Fruit fly (Drosophila melanogaster) whole organism, embryonic: Measurements from ENCODE around the gene Crg-1.

Source experiments
- Adf1 ChIP-seq: fragments of 200-800 bp; sonication (Bioruptor generic); IDR thresholded peaks from 2 replicates; pipeline ENCODE4 v1.3.6; 2022; ENCODE audit warnings: missing biosample characterization, missing genetic modification characterization
- Atf6 ChIP-seq: fragments of 200-800 bp; sonication (Bioruptor generic); IDR thresholded peaks from 2 replicates; pipeline ENCODE4 v1.3.6; 2022; ENCODE audit warnings: missing biosample characterization, missing genetic modification characterization
- Awh ChIP-seq: fragments of 200-800 bp; sonication (Bioruptor generic); IDR thresholded peaks from 2 replicates; pipeline ENCODE4, ENCODE4 v1.3.6; 2022; ENCODE audit warnings: missing biosample characterization, missing genetic modification characterization
- BEAF-32 ChIP-seq: fragments of 200-800 bp; sonication (Bioruptor generic); optimal IDR thresholded peaks from 3 replicates; lab custom pipeline; 2017; ENCODE audit warnings: missing biosample characterization, missing genetic modification characterization, mild to moderate bottlenecking, moderate library complexity, missing genetic modification reagents
- Blimp-1 ChIP-seq: fragments of 200-800 bp; sonication (Bioruptor generic); optimal IDR thresholded peaks from 3 replicates; lab custom pipeline; 2018; ENCODE audit warnings: missing biosample characterization, missing genetic modification characterization, mild to moderate bottlenecking, moderate library complexity, missing genetic modification reagents
- CG11093 ChIP-seq: fragments of 200-800 bp; sonication (Bioruptor generic); IDR thresholded peaks from 3 replicates; pipeline ENCODE4 v1.3.6; 2022; ENCODE audit warnings: missing biosample characterization, missing genetic modification characterization
- CG11456 ChIP-seq: fragments of 200-800 bp; sonication (Bioruptor generic); IDR thresholded peaks from 3 replicates; pipeline ENCODE4 v1.3.6; 2022; ENCODE audit warnings: missing biosample characterization, missing genetic modification characterization
- CG13624 ChIP-seq: fragments of 200-800 bp; sonication (Bioruptor generic); optimal IDR thresholded peaks from 2 replicates; lab custom pipeline; 2016; ENCODE audit warnings: missing biosample characterization, missing genetic modification characterization
- CG2116 ChIP-seq: fragments of 200-800 bp; sonication (Bioruptor generic); optimal IDR thresholded peaks from 3 replicates; lab custom pipeline; 2018; ENCODE audit warnings: missing biosample characterization, mild to moderate bottlenecking, missing genetic modification characterization
- CG31224 ChIP-seq: fragments of 200-800 bp; sonication (Bioruptor generic); IDR thresholded peaks from 2 replicates; pipeline ENCODE4 v1.3.6; 2022; ENCODE audit warnings: missing biosample characterization, missing genetic modification characterization
- CG31365 ChIP-seq: fragments of 200-800 bp; sonication (Bioruptor generic); optimal IDR thresholded peaks from 2 replicates; lab custom pipeline; 2018; ENCODE audit warnings: missing biosample characterization, mild to moderate bottlenecking, missing genetic modification characterization
- CG34224 ChIP-seq: fragments of 200-800 bp; sonication (Bioruptor generic); IDR thresholded peaks from 3 replicates; pipeline ENCODE4 v1.3.6; 2022; ENCODE audit warnings: missing biosample characterization, missing genetic modification characterization; ENCODE audit not compliant: partially characterized antibody
- CG34376 ChIP-seq: fragments of 200-800 bp; sonication (Bioruptor generic); optimal IDR thresholded peaks from 2 replicates; lab custom pipeline; 2018; ENCODE audit warnings: missing biosample characterization, mild to moderate bottlenecking, missing genetic modification characterization
- CG4328 ChIP-seq: fragments of 200-800 bp; sonication (Bioruptor generic); optimal IDR thresholded peaks from 3 replicates; lab custom pipeline; 2017; ENCODE audit warnings: missing biosample characterization, missing genetic modification reagents, missing genetic modification characterization
- CG5180 ChIP-seq: fragments of 200-800 bp; sonication (Bioruptor generic); optimal IDR thresholded peaks from 3 replicates; lab custom pipeline; 2017; ENCODE audit warnings: missing biosample characterization, missing genetic modification characterization, mild to moderate bottlenecking, moderate library complexity, missing genetic modification reagents
- CG6175 ChIP-seq: fragments of 200-800 bp; sonication (Bioruptor generic); IDR thresholded peaks from 3 replicates; pipeline ENCODE4 v1.3.6; 2022; ENCODE audit warnings: missing biosample characterization, missing genetic modification characterization
- CG7745 ChIP-seq: fragments of 200-800 bp; sonication (Bioruptor generic); optimal IDR thresholded peaks from 2 replicates; lab custom pipeline; 2018; ENCODE audit warnings: missing biosample characterization, mild to moderate bottlenecking, missing genetic modification characterization, moderate library complexity
- CG8478 ChIP-seq: fragments of >200 bp; optimal IDR thresholded peaks from 2 replicates; lab custom pipeline; 2018
- CG8765 ChIP-seq: fragments of 200-800 bp; sonication (Bioruptor generic); IDR thresholded peaks from 2 replicates; pipeline ENCODE4 v1.3.6; 2022; ENCODE audit warnings: missing biosample characterization, missing genetic modification characterization
- CG8924 ChIP-seq: fragments of 200-800 bp; optimal IDR thresholded peaks from 3 replicates; lab custom pipeline; 2019; ENCODE audit warnings: missing biosample characterization, mild to moderate bottlenecking, missing genetic modification characterization, moderate library complexity
- CG8944 ChIP-seq: fragments of 200-800 bp; sonication (Bioruptor generic); optimal IDR thresholded peaks from 3 replicates; lab custom pipeline; 2016; ENCODE audit warnings: missing biosample characterization, missing genetic modification characterization
- CkIIα-i1 ChIP-seq: fragments of 200-800 bp; sonication (Bioruptor generic); IDR thresholded peaks from 2 replicates; pipeline ENCODE4 v1.3.6; 2022; ENCODE audit warnings: missing biosample characterization, missing genetic modification characterization
- Doc3 ChIP-seq: fragments of 200-800 bp; sonication (Bioruptor generic); IDR thresholded peaks from 3 replicates; pipeline ENCODE4 v1.3.6; 2022; ENCODE audit warnings: missing biosample characterization, missing genetic modification characterization; ENCODE audit not compliant: partially characterized antibody
- Dp ChIP-seq: fragments of 200-800 bp; sonication (Bioruptor generic); optimal IDR thresholded peaks from 2 replicates; lab custom pipeline; 2018; ENCODE audit warnings: missing biosample characterization, mild to moderate bottlenecking, missing genetic modification characterization, moderate library complexity
- Ets65A ChIP-seq: fragments of 200-800 bp; sonication (Bioruptor generic); peaks from one replicate; lab custom pipeline; 2016; ENCODE audit warnings: missing biosample characterization, missing genetic modification characterization
- MBD-R2 ChIP-seq: fragments of 200-800 bp; sonication (Bioruptor generic); IDR thresholded peaks from 2 replicates; pipeline ENCODE4 v1.3.6; 2022; ENCODE audit warnings: missing biosample characterization, missing genetic modification characterization
- Mad ChIP-seq: fragments of 200-800 bp; sonication (Bioruptor generic); optimal IDR thresholded peaks from 2 replicates; lab custom pipeline; 2016; ENCODE audit warnings: missing biosample characterization, missing genetic modification characterization
- Med ChIP-seq: fragments of 200-800 bp; sonication (Bioruptor generic); peaks from one replicate; lab custom pipeline; 2016; ENCODE audit warnings: missing biosample characterization, missing genetic modification characterization, mild to moderate bottlenecking, inconsistent platforms, moderate library complexity
- Neu2 ChIP-seq: fragments of 200-800 bp; sonication (Bioruptor generic); optimal IDR thresholded peaks from 3 replicates; lab custom pipeline; 2016; ENCODE audit warnings: missing biosample characterization, missing genetic modification characterization, borderline replicate concordance
- Stat92E ChIP-seq, 3 experiments: fragments of >200 bp in 2 of 3; fragments of 200-800 bp in 1 of 3; sonication (Bioruptor generic) in 1 of 3; optimal IDR thresholded peaks; 2 replicates each; lab custom pipeline; 2017 to 2019; ENCODE audit warnings: missing biosample characterization in 3 of 3, missing genetic modification characterization in 3 of 3, mild to moderate bottlenecking in 1 of 3, moderate library complexity in 1 of 3
- YL-1 ChIP-seq: fragments of 200-800 bp; sonication (Bioruptor generic); optimal IDR thresholded peaks from 3 replicates; lab custom pipeline; 2017; ENCODE audit warnings: missing biosample characterization, mild to moderate bottlenecking, missing genetic modification characterization
- amos ChIP-seq: fragments of 200-800 bp; sonication (Bioruptor generic); IDR thresholded peaks from 2 replicates; pipeline ENCODE4 v1.3.6; 2022; ENCODE audit warnings: missing biosample characterization, missing genetic modification characterization; ENCODE audit not compliant: partially characterized antibody
- bab2 ChIP-seq: fragments of 200-800 bp; sonication (Bioruptor generic); optimal IDR thresholded peaks from 2 replicates; lab custom pipeline; 2016; ENCODE audit warnings: missing biosample characterization, missing genetic modification characterization
- ci ChIP-seq: fragments of 200-800 bp; sonication (Bioruptor generic); IDR thresholded peaks from 3 replicates; pipeline ENCODE4 v1.3.6; 2022; ENCODE audit warnings: missing biosample characterization, missing genetic modification characterization
- dpn ChIP-seq, 2 experiments: fragments of 200-800 bp; sonication (Bioruptor generic); optimal IDR thresholded peaks; 3 replicates each; lab custom pipeline; 2016; ENCODE audit warnings: missing biosample characterization in 2 of 2, missing genetic modification characterization in 2 of 2
- ems ChIP-seq: fragments of 200-800 bp; sonication (Bioruptor generic); optimal IDR thresholded peaks from 3 replicates; lab custom pipeline; 2016; ENCODE audit warnings: missing biosample characterization, missing genetic modification characterization
- fd102C ChIP-seq: fragments of 200-800 bp; sonication (Bioruptor generic); optimal IDR thresholded peaks from 2 replicates; lab custom pipeline; 2018; ENCODE audit warnings: missing biosample characterization, mild to moderate bottlenecking, missing genetic modification characterization, moderate library complexity
- fu2 ChIP-seq: fragments of 200-800 bp; sonication (Bioruptor generic); optimal IDR thresholded peaks from 2 replicates; lab custom pipeline; 2016; ENCODE audit warnings: missing biosample characterization, missing genetic modification characterization
- hbn ChIP-seq: fragments of 200-800 bp; sonication (Bioruptor generic); IDR thresholded peaks from 2 replicates; pipeline ENCODE4 v1.3.6; 2022; ENCODE audit warnings: missing biosample characterization, missing genetic modification characterization; ENCODE audit not compliant: partially characterized antibody
- her ChIP-seq: fragments of 200-800 bp; sonication (Bioruptor generic); optimal IDR thresholded peaks from 2 replicates; lab custom pipeline; 2016; ENCODE audit warnings: missing biosample characterization, missing genetic modification characterization
- jing ChIP-seq: fragments of 200-800 bp; sonication (Bioruptor generic); optimal IDR thresholded peaks from 2 replicates; lab custom pipeline; 2018; ENCODE audit warnings: missing biosample characterization, mild to moderate bottlenecking, missing genetic modification characterization
- ken ChIP-seq: fragments of 200-800 bp; sonication (Bioruptor generic); IDR thresholded peaks from 3 replicates; pipeline ENCODE4 v1.3.6; 2022; ENCODE audit warnings: missing biosample characterization, missing genetic modification characterization
- klu ChIP-seq: fragments of 200-800 bp; sonication (Bioruptor generic); IDR thresholded peaks from 2 replicates; pipeline ENCODE4 v1.3.6; 2022; ENCODE audit warnings: missing biosample characterization, missing genetic modification characterization
- mam ChIP-seq: fragments of 200-800 bp; sonication (Bioruptor generic); optimal IDR thresholded peaks from 3 replicates; lab custom pipeline; 2016; ENCODE audit warnings: missing biosample characterization, missing genetic modification characterization
- nerfin-2 ChIP-seq: fragments of 200-800 bp; sonication (Bioruptor generic); IDR thresholded peaks from 2 replicates; pipeline ENCODE4 v1.3.6; 2022; ENCODE audit warnings: missing biosample characterization, missing genetic modification characterization; ENCODE audit not compliant: partially characterized antibody
- psq ChIP-seq: fragments of 200-800 bp; sonication (Bioruptor generic); optimal IDR thresholded peaks from 2 replicates; lab custom pipeline; 2017; ENCODE audit warnings: missing biosample characterization, missing genetic modification characterization
- pzg ChIP-seq: fragments of 200-800 bp; sonication (Bioruptor generic); optimal IDR thresholded peaks from 3 replicates; lab custom pipeline; 2018; ENCODE audit warnings: missing biosample characterization, mild to moderate bottlenecking, missing genetic modification characterization, moderate library complexity
- sim ChIP-seq: fragments of 200-800 bp; sonication (Bioruptor generic); IDR thresholded peaks from 2 replicates; pipeline ENCODE4 v1.3.6; 2022; ENCODE audit warnings: missing biosample characterization, missing genetic modification characterization
- sima ChIP-seq: fragments of 200-800 bp; sonication (Bioruptor generic); optimal IDR thresholded peaks from 2 replicates; lab custom pipeline; 2016; ENCODE audit warnings: missing biosample characterization, missing genetic modification characterization
- tio ChIP-seq: fragments of 200-800 bp; sonication (Bioruptor generic); optimal IDR thresholded peaks from 2 replicates; lab custom pipeline; 2017; ENCODE audit warnings: missing biosample characterization, missing genetic modification characterization, inconsistent platforms
- vvl ChIP-seq: fragments of 200-800 bp; sonication (Bioruptor generic); IDR thresholded peaks from 2 replicates; pipeline ENCODE4 v1.3.6; 2022; ENCODE audit warnings: missing biosample characterization, missing genetic modification characterization

Gene Crg-1

DNA sequence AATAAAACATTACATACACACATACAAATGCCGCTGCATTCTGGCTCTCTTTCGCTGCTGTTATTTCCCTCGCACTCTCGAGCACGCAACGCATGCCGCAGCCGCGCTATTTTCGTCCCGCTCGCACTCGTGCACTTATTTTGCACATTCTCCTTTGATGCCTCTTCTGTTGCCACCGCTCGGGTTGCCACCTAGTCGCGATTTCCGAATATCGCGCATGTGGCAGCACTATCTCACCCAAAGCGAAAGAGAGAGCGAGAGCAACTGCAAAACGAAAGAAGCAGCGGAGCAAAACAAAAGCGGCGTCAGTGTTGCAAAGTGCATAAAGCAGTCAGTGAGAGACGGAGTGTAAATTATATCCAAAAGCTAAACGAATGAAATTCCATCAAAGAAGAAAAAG lies 12.1 kb upstream of the Crg-1 start (continued):
- TF ChIP-seq pzg (GFP tag; lab: Kevin White, UChicago): peak; percentile 70
- peak; percentile 62 for TF ChIP-seq Ets65A (GFP tag; lab: Kevin White, UChicago)
- peak; percentile 24; the same call in 1 of the 2 replicates for TF ChIP-seq MBD-R2 (GFP tag; lab: Robert Waterston, UW)
- peak; percentile 99 for TF ChIP-seq psq (GFP tag; lab: Kevin White, UChicago)
- no peak for TF ChIP-seq nerfin-2 (GFP tag; lab: Robert Waterston, UW)
- TF ChIP-seq CG5180 (GFP tag; lab: Kevin White, UChicago): peak; percentile 65
- TF ChIP-seq CkIIα-i1 (GFP tag; lab: Robert Waterston, UW): no peak
- peak; percentile 2 for TF ChIP-seq CG2116 (GFP tag; lab: Kevin White, UChicago)
- TF ChIP-seq CG4328 (GFP tag; lab: Kevin White, UChicago): no peak
- no peak for TF ChIP-seq CG11456 (GFP tag; lab: Robert Waterston, UW)
- 0 out of 2 replicates have a peak, but pooled peaks have one; percentile 51 for TF ChIP-seq vvl (GFP tag; lab: Robert Waterston, UW)
- peak; percentile 77 for TF ChIP-seq Adf1 (GFP tag; lab: Robert Waterston, UW)
- no peak for TF ChIP-seq fu2 (GFP tag; lab: Kevin White, UChicago)
- TF ChIP-seq CG31224 (GFP tag; lab: Robert Waterston, UW): 0 out of 2 replicates have a peak, but pooled peaks have one; percentile 13
- TF ChIP-seq Stat92E (GFP tag; optimal IDR thresholded peaks at IDR 0.05; lab: Kevin White, UChicago): peak in 1 of 3 experiments; percentile 26
- no peak for TF ChIP-seq bab2 (GFP tag; lab: Kevin White, UChicago)
- TF ChIP-seq CG11093 (GFP tag; lab: Robert Waterston, UW): no peak
- no peak for TF ChIP-seq klu
- no peak for TF ChIP-seq ems
- peak; percentile 92 for TF ChIP-seq Med
- TF ChIP-seq CG8944 (GFP tag; lab: Kevin White, UChicago): no peak
- TF ChIP-seq Awh: no peak
- TF ChIP-seq CG7745 (tag; lab: Kevin White, UChicago): peak; percentile 4
- no peak for TF ChIP-seq sim (GFP tag; lab: Robert Waterston, UW)
- TF ChIP-seq mam (GFP tag; lab: Kevin White, UChicago): peak; percentile 22
- TF ChIP-seq her (GFP tag; lab: Kevin White, UChicago): peak; percentile 61
- peak; percentile 55 for TF ChIP-seq CG34376 (GFP tag; lab: Kevin White, UChicago)
- TF ChIP-seq Blimp-1 (GFP tag; lab: Kevin White, UChicago): peak; percentile 1
- TF ChIP-seq CG13624: peak; percentile 45

- TF ChIP-seq dpn (GFP tag; optimal IDR thresholded peaks at IDR 0.05; lab: Kevin White, UChicago): no peak
- no peak for TF ChIP-seq Mad (GFP tag; lab: Kevin White, UChicago)
- TF ChIP-seq fd102C (GFP tag; lab: Kevin White, UChicago): no peak
- peak; percentile 35; the same call in 1 of the 2 replicates for TF ChIP-seq hbn (GFP tag; lab: Robert Waterston, UW)
- peak; percentile 54 for TF ChIP-seq Doc3
- no peak for TF ChIP-seq tio
- TF ChIP-seq BEAF-32 (GFP tag; lab: Kevin White, UChicago): peak; percentile 39
- no peak for TF ChIP-seq CG8478
- TF ChIP-seq ci: no peak
- no peak for TF ChIP-seq CG5180 (GFP tag; lab: Kevin White, UChicago)
- peak; percentile 61; the same call in 1 of the 2 replicates for TF ChIP-seq amos (GFP tag; lab: Robert Waterston, UW)
- no peak for TF ChIP-seq sima (GFP tag; lab: Kevin White, UChicago)
- TF ChIP-seq CG31365 (tag; lab: Kevin White, UChicago): no peak
- peak; percentile 71 for TF ChIP-seq CG34224 (GFP tag; lab: Robert Waterston, UW)
- no peak for TF ChIP-seq CG8765 (GFP tag; lab: Robert Waterston, UW)
- TF ChIP-seq Atf6: no peak
- TF ChIP-seq CG8924: no peak
- peak; percentile 22 for TF ChIP-seq Dp (GFP tag; lab: Kevin White, UChicago)
- TF ChIP-seq CG6175 (GFP tag; lab: Robert Waterston, UW): no peak
- TF ChIP-seq Neu2 (GFP tag; lab: Kevin White, UChicago): no peak
- no peak for TF ChIP-seq YL-1 (GFP tag; lab: Kevin White, UChicago)
- no peak for TF ChIP-seq jing (GFP tag; lab: Kevin White, UChicago)
- TF ChIP-seq ken (GFP tag; lab: Robert Waterston, UW): no peak
Observed at dm6 chrX:3788432-3788831, 4.6 kb upstream of the Crg-1 start.
